Fruit fly (Drosophila melanogaster) whole organism, embryonic: ENCODE results near the gene CG10602.
A peak's percentile ranks its signal among the peaks of the same experiment; 100 is the strongest.

Experiments used
- Adf1 ChIP-seq: fragments of 200-800 bp; sonication (Bioruptor generic); IDR thresholded peaks from 2 replicates; pipeline ENCODE4 v1.3.6; 2022; ENCODE audit warnings: missing biosample characterization, missing genetic modification characterization
- Aef1 ChIP-seq: fragments of 200-800 bp; sonication (Bioruptor generic); IDR thresholded peaks from 3 replicates; pipeline ENCODE4 v1.3.6; 2022; ENCODE audit warnings: missing biosample characterization, missing genetic modification characterization
- Asciz ChIP-seq: fragments of 200-800 bp; sonication (Bioruptor generic); optimal IDR thresholded peaks from 2 replicates; lab custom pipeline; 2017; ENCODE audit warnings: missing biosample characterization, mild to moderate bottlenecking, missing genetic modification characterization, missing genetic modification reagents
- CG11504 ChIP-seq: fragments of 200-800 bp; sonication (Bioruptor generic); optimal IDR thresholded peaks from 3 replicates; lab custom pipeline; 2019; ENCODE audit warnings: missing biosample characterization, mild to moderate bottlenecking, missing genetic modification characterization, moderate library complexity
- CG15269 ChIP-seq: fragments of 200-800 bp; sonication (Bioruptor generic); optimal IDR thresholded peaks from 2 replicates; lab custom pipeline; 2018; ENCODE audit warnings: missing biosample characterization, mild to moderate bottlenecking, missing genetic modification characterization, moderate library complexity
- CG1603 ChIP-seq: fragments of 200-800 bp; sonication (Bioruptor generic); optimal IDR thresholded peaks from 2 replicates; lab custom pipeline; 2019; ENCODE audit warnings: missing biosample characterization, mild to moderate bottlenecking, missing genetic modification characterization, moderate library complexity
- CG1647 ChIP-seq: fragments of 200-800 bp; sonication (Bioruptor generic); optimal IDR thresholded peaks from 3 replicates; lab custom pipeline; 2016; ENCODE audit warnings: missing biosample characterization, missing genetic modification characterization
- CG18764 ChIP-seq: fragments of 200-800 bp; sonication (Bioruptor generic); optimal IDR thresholded peaks from 3 replicates; lab custom pipeline; 2016; ENCODE audit warnings: missing biosample characterization, missing genetic modification characterization
- CG2712 ChIP-seq: fragments of 200-800 bp; optimal IDR thresholded peaks from 3 replicates; lab custom pipeline; 2019; ENCODE audit warnings: missing biosample characterization, mild to moderate bottlenecking, missing genetic modification characterization, moderate library complexity
- CG31365 ChIP-seq: fragments of 200-800 bp; sonication (Bioruptor generic); optimal IDR thresholded peaks from 2 replicates; lab custom pipeline; 2018; ENCODE audit warnings: missing biosample characterization, mild to moderate bottlenecking, missing genetic modification characterization
- CG32767 ChIP-seq: fragments of 200-800 bp; sonication (Bioruptor generic); IDR thresholded peaks from 2 replicates; pipeline ENCODE4 v1.3.6; 2022; ENCODE audit warnings: missing biosample characterization, missing genetic modification characterization
- CG7556 ChIP-seq: fragments of 200-800 bp; sonication (Bioruptor generic); optimal IDR thresholded peaks from 2 replicates; lab custom pipeline; 2017; ENCODE audit warnings: missing biosample characterization, mild to moderate bottlenecking, missing genetic modification characterization
- CG7786 ChIP-seq: fragments of 200-800 bp; sonication (Bioruptor generic); optimal IDR thresholded peaks from 2 replicates; lab custom pipeline; 2016; ENCODE audit warnings: missing biosample characterization, missing genetic modification characterization
- CG8089 ChIP-seq: fragments of 200-800 bp; sonication (Bioruptor generic); optimal IDR thresholded peaks from 3 replicates; lab custom pipeline; 2016; ENCODE audit warnings: missing biosample characterization, missing genetic modification characterization
- CG8765 ChIP-seq: fragments of 200-800 bp; sonication (Bioruptor generic); IDR thresholded peaks from 2 replicates; pipeline ENCODE4 v1.3.6; 2022; ENCODE audit warnings: missing biosample characterization, missing genetic modification characterization
- CG9215 ChIP-seq: fragments of 200-800 bp; sonication (Bioruptor generic); IDR thresholded peaks from 2 replicates; pipeline ENCODE4 v1.3.6; 2022; ENCODE audit warnings: missing biosample characterization, missing genetic modification characterization
- D19A ChIP-seq: fragments of 200-800 bp; optimal IDR thresholded peaks from 3 replicates; lab custom pipeline; 2019; ENCODE audit warnings: missing biosample characterization, mild to moderate bottlenecking, missing genetic modification characterization, moderate library complexity
- Elba2 ChIP-seq: fragments of 200-800 bp; sonication (Bioruptor generic); optimal IDR thresholded peaks from 3 replicates; lab custom pipeline; 2016; ENCODE audit warnings: missing biosample characterization, missing genetic modification characterization
- Gsc ChIP-seq: fragments of 200-800 bp; sonication (Bioruptor generic); IDR thresholded peaks from 2 replicates; pipeline ENCODE4 v1.3.6; 2022; ENCODE audit warnings: missing biosample characterization, missing genetic modification characterization
- HmgD ChIP-seq: fragments of 200-800 bp; sonication (Bioruptor generic); optimal IDR thresholded peaks from 3 replicates; lab custom pipeline; 2016; ENCODE audit warnings: missing biosample characterization, missing genetic modification characterization
- Hmr ChIP-seq: fragments of 200-800 bp; sonication (Bioruptor generic); optimal IDR thresholded peaks from 3 replicates; lab custom pipeline; 2017; ENCODE audit warnings: mild to moderate bottlenecking, missing biosample characterization, missing genetic modification reagents, missing genetic modification characterization
- MTF-1 ChIP-seq: fragments of 200-800 bp; sonication (Bioruptor generic); optimal IDR thresholded peaks from 2 replicates; lab custom pipeline; 2018; ENCODE audit warnings: missing biosample characterization, mild to moderate bottlenecking, missing genetic modification characterization, borderline replicate concordance
- Nf-YB ChIP-seq: fragments of 200-800 bp; sonication (Bioruptor generic); optimal IDR thresholded peaks from 3 replicates; lab custom pipeline; 2019; ENCODE audit warnings: missing biosample characterization, mild to moderate bottlenecking, missing genetic modification characterization, moderate library complexity
- Scr ChIP-seq: fragments of 200-800 bp; sonication (Bioruptor generic); IDR thresholded peaks from 2 replicates; pipeline ENCODE4 v1.3.6; 2022; ENCODE audit warnings: missing biosample characterization, missing genetic modification characterization; ENCODE audit not compliant: partially characterized antibody
- Sox100B ChIP-seq: fragments of 200-800 bp; sonication (Bioruptor generic); optimal IDR thresholded peaks from 3 replicates; lab custom pipeline; 2018; ENCODE audit warnings: missing biosample characterization, mild to moderate bottlenecking, missing genetic modification characterization
- ato ChIP-seq: fragments of 200-800 bp; sonication (Bioruptor generic); IDR thresholded peaks from 2 replicates; pipeline ENCODE4 v1.3.6; 2022; ENCODE audit warnings: missing biosample characterization, missing genetic modification characterization; ENCODE audit not compliant: partially characterized antibody
- bcd ChIP-seq: fragments of 200-800 bp; sonication (Bioruptor generic); optimal IDR thresholded peaks from 2 replicates; lab custom pipeline; 2017; ENCODE audit warnings: missing biosample characterization, mild to moderate bottlenecking, missing genetic modification characterization
- cato ChIP-seq: fragments of 200-800 bp; sonication (Bioruptor generic); optimal IDR thresholded peaks from 2 replicates; lab custom pipeline; 2016; ENCODE audit warnings: missing biosample characterization, missing genetic modification characterization, borderline replicate concordance
- corto ChIP-seq: fragments of 200-800 bp; sonication (Bioruptor generic); optimal IDR thresholded peaks from 2 replicates; lab custom pipeline; 2016; ENCODE audit warnings: missing biosample characterization, mild to moderate bottlenecking, missing genetic modification characterization, moderate library complexity
- cwo ChIP-seq: fragments of 200-800 bp; sonication (Bioruptor generic); optimal IDR thresholded peaks from 3 replicates; lab custom pipeline; 2017; ENCODE audit warnings: missing biosample characterization, missing genetic modification characterization, mild to moderate bottlenecking, moderate library complexity, missing genetic modification reagents
- dm ChIP-seq: fragments of 200-800 bp; sonication (Bioruptor generic); optimal IDR thresholded peaks from 3 replicates; lab custom pipeline; 2016; ENCODE audit warnings: missing biosample characterization, missing genetic modification characterization
- dpn ChIP-seq, 2 experiments: fragments of 200-800 bp; sonication (Bioruptor generic); optimal IDR thresholded peaks; 3 replicates each; lab custom pipeline; 2016; ENCODE audit warnings: missing biosample characterization in 2 of 2, missing genetic modification characterization in 2 of 2
- emc ChIP-seq: fragments of 200-800 bp; sonication (Bioruptor generic); optimal IDR thresholded peaks from 2 replicates; lab custom pipeline; 2016; ENCODE audit warnings: missing biosample characterization, missing genetic modification characterization
- fd3F ChIP-seq: fragments of 200-800 bp; sonication (Bioruptor generic); optimal IDR thresholded peaks from 2 replicates; lab custom pipeline; 2018; ENCODE audit warnings: missing biosample characterization, mild to moderate bottlenecking, missing genetic modification characterization, moderate library complexity
- fd96Cb ChIP-seq: fragments of 200-800 bp; sonication (Bioruptor generic); optimal IDR thresholded peaks from 2 replicates; lab custom pipeline; 2018; ENCODE audit warnings: missing biosample characterization, mild to moderate bottlenecking, missing genetic modification characterization, moderate library complexity
- fru ChIP-seq: fragments of >200 bp; optimal IDR thresholded peaks from 2 replicates; lab custom pipeline; 2017
- inv ChIP-seq: fragments of 200-800 bp; sonication (Bioruptor generic); IDR thresholded peaks from 2 replicates; pipeline ENCODE4 v1.3.6; 2022; ENCODE audit warnings: missing biosample characterization, missing genetic modification characterization; ENCODE audit not compliant: partially characterized antibody
- luna ChIP-seq: fragments of 200-800 bp; sonication (Bioruptor generic); optimal IDR thresholded peaks from 2 replicates; lab custom pipeline; 2016; ENCODE audit warnings: missing biosample characterization, missing genetic modification characterization
- nerfin-1 ChIP-seq: fragments of 200-800 bp; sonication (Bioruptor generic); optimal IDR thresholded peaks from 3 replicates; lab custom pipeline; 2019; ENCODE audit warnings: missing biosample characterization, mild to moderate bottlenecking, missing genetic modification characterization, moderate library complexity
- nom ChIP-seq: fragments of 200-800 bp; sonication (Bioruptor generic); optimal IDR thresholded peaks from 2 replicates; lab custom pipeline; 2017; ENCODE audit warnings: missing biosample characterization, missing genetic modification characterization, mild to moderate bottlenecking, moderate library complexity, missing genetic modification reagents
- row ChIP-seq: fragments of 200-800 bp; sonication (Bioruptor generic); IDR thresholded peaks from 3 replicates; pipeline ENCODE4 v1.3.6; 2022; ENCODE audit warnings: missing biosample characterization, missing genetic modification characterization
- run ChIP-seq: fragments of 200-800 bp; sonication (Bioruptor generic); optimal IDR thresholded peaks from 3 replicates; lab custom pipeline; 2018; ENCODE audit warnings: missing biosample characterization, mild to moderate bottlenecking, missing genetic modification characterization
- scrt ChIP-seq: fragments of 200-800 bp; sonication (Bioruptor generic); optimal IDR thresholded peaks from 2 replicates; lab custom pipeline; 2018; ENCODE audit warnings: missing biosample characterization, mild to moderate bottlenecking, missing genetic modification characterization, moderate library complexity
- sima ChIP-seq: fragments of 200-800 bp; sonication (Bioruptor generic); optimal IDR thresholded peaks from 2 replicates; lab custom pipeline; 2016; ENCODE audit warnings: missing biosample characterization, missing genetic modification characterization
- slou ChIP-seq: fragments of 200-800 bp; sonication (Bioruptor generic); optimal IDR thresholded peaks from 3 replicates; lab custom pipeline; 2016; ENCODE audit warnings: missing biosample characterization, missing genetic modification characterization
- sna ChIP-seq: fragments of 200-800 bp; sonication (Bioruptor generic); IDR thresholded peaks from 2 replicates; pipeline ENCODE4 v1.3.6; 2022; ENCODE audit warnings: missing biosample characterization, missing genetic modification characterization; ENCODE audit not compliant: partially characterized antibody
- sug ChIP-seq: fragments of 200-800 bp; optimal IDR thresholded peaks from 2 replicates; lab custom pipeline; 2019; ENCODE audit warnings: missing biosample characterization, mild to moderate bottlenecking, missing genetic modification characterization, moderate library complexity
- tx ChIP-seq: fragments of 200-800 bp; sonication (Bioruptor generic); optimal IDR thresholded peaks from 2 replicates; lab custom pipeline; 2016; ENCODE audit warnings: missing biosample characterization, missing genetic modification characterization
- zf30C ChIP-seq: fragments of 200-800 bp; sonication (Bioruptor generic); optimal IDR thresholded peaks from 3 replicates; lab custom pipeline; 2018; ENCODE audit warnings: missing biosample characterization, mild to moderate bottlenecking, missing genetic modification characterization
- zfh2 ChIP-seq: fragments of 200-800 bp; sonication (Bioruptor generic); optimal IDR thresholded peaks from 2 replicates; lab custom pipeline; 2016; ENCODE audit warnings: missing biosample characterization, missing genetic modification characterization

Gene CG10602

dm6 chr2L:18823243-18823803 is 35.7 kb downstream of the CG10602 start, which contains the start of gene Ugt36D1 (continued):
- TF ChIP-seq CG2712 (tag; lab: Kevin White, UChicago) (no peak), dpn (GFP tag; optimal IDR thresholded peaks at IDR 0.05; lab: Kevin White, UChicago) (peak in 1 of 2 experiments; percentile 0), MTF-1 (no peak), row (GFP tag; lab: Robert Waterston, UW) (peak; percentile 72), Elba2 (GFP tag; lab: Kevin White, UChicago) (no peak), bcd (GFP tag; lab: Kevin White, UChicago) (no peak), Adf1 (GFP tag; lab: Robert Waterston, UW) (peak; percentile 29; the same call in 1 of the 2 replicates), tx (GFP tag; lab: Kevin White, UChicago) (no peak), CG7786 (GFP tag; lab: Kevin White, UChicago) (no peak), CG31365 (peak; percentile 10), ato (GFP tag; lab: Robert Waterston, UW) (no peak), cwo (GFP tag; lab: Kevin White, UChicago) (peak; percentile 57), luna (GFP tag; lab: Kevin White, UChicago) (no peak), scrt (GFP tag; lab: Kevin White, UChicago) (no peak), Aef1 (GFP tag; lab: Robert Waterston, UW) (no peak), CG32767 (GFP tag; lab: Robert Waterston, UW) (peak; percentile 69), corto (GFP tag; lab: Kevin White, UChicago) (peak; percentile 4), zfh2 (GFP tag; lab: Kevin White, UChicago) (no peak), emc (GFP tag; lab: Kevin White, UChicago) (no peak), CG9215 (GFP tag; lab: Robert Waterston, UW) (no peak), inv (GFP tag; lab: Robert Waterston, UW) (no peak), Asciz (GFP tag; lab: Kevin White, UChicago) (no peak), Hmr (no peak), fru (lab: Kevin White, UChicago) (no peak), D19A (tag; lab: Kevin White, UChicago) (no peak), dm (GFP tag; lab: Kevin White, UChicago) (no peak), sna (GFP tag; lab: Robert Waterston, UW) (no peak), sug (peak; percentile 1), CG11504 (tag; lab: Kevin White, UChicago) (no peak), Sox100B (GFP tag; lab: Kevin White, UChicago) (no peak), Nf-YB (GFP tag; lab: Kevin White, UChicago) (no peak), CG15269 (tag; lab: Kevin White, UChicago) (peak; percentile 18), sima (GFP tag; lab: Kevin White, UChicago) (no peak), CG7556 (GFP tag; lab: Kevin White, UChicago) (no peak), CG8089 (GFP tag; lab: Kevin White, UChicago) (no peak), slou (GFP tag; lab: Kevin White, UChicago) (no peak), HmgD (no peak), fd3F (GFP tag; lab: Kevin White, UChicago) (no peak), zf30C (no peak), Gsc (GFP tag; lab: Robert Waterston, UW) (no peak), nom (GFP tag; lab: Kevin White, UChicago) (peak; percentile 15), CG18764 (no peak), CG1647 (no peak), cato (GFP tag; lab: Kevin White, UChicago) (no peak), run (tag; lab: Kevin White, UChicago) (no peak), fd96Cb (tag; lab: Kevin White, UChicago) (no peak), CG8765 (GFP tag; lab: Robert Waterston, UW) (no peak), CG1603 (tag; lab: Kevin White, UChicago) (no peak), Scr (GFP tag; lab: Robert Waterston, UW) (no peak), nerfin-1 (tag; lab: Kevin White, UChicago) (no peak)
